Worm (Caenorhabditis elegans): ENCODE data around the gene srz-95.

DNA sequence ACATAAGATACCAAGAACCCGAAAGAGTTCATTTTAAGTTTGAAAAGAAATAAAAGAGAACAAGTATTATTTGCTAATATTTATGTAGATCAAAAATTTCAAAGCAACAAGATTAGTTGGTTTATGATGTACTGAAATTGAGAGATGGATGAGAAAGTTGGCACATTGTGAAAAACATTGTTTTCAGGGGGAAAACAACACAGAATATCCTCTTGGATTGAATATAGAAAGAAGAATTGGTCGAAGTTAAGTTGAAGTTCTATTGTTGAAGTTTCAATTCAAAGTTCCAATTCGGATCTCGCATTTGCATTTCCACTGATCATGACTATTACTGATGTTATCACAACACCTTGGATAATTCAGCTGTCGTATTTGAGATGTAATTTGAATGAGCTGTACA is 8.8 kb downstream of the srz-95 start:
- TF ChIP-seq him-1 (tag; optimal IDR thresholded peaks at IDR 0.05) = no peak
- no peak for TF ChIP-seq W03F9.2 (tag; optimal IDR thresholded peaks at IDR 0.05)
- TF ChIP-seq dao-5 (tag; optimal IDR thresholded peaks at IDR 0.05) = no peak

Measured in whole organism, L4/young adult.